Worm (Caenorhabditis elegans): ENCODE results near the gene dcn-1.

The dcn-1 gene

ce11 chrIII:4269220-4269935 lies 44.3 kb upstream of the dcn-1 start, which contains the start of the genes sftb-1 and R10E4.1 (continued):
- TF ChIP-seq him-1 (tag; optimal IDR thresholded peaks at IDR 0.05): no peak
- no peak for TF ChIP-seq F37B4.10 (GFP tag; IDR thresholded peaks at IDR 0.05)
- no peak for TF ChIP-seq aptf-2 (GFP tag; conservative IDR thresholded peaks at IDR 0.05)
- no peak for TF ChIP-seq F10E7.11 (tag; optimal IDR thresholded peaks at IDR 0.05)
- TF ChIP-seq Y67H2A.10 (GFP tag; conservative IDR thresholded peaks at IDR 0.05): no peak
- no peak for TF ChIP-seq sptf-2 (GFP tag; optimal IDR thresholded peaks at IDR 0.05)
- no peak for TF ChIP-seq hlh-26 (GFP tag; conservative IDR thresholded peaks at IDR 0.05)
- TF ChIP-seq hmg-20 (GFP tag; IDR thresholded peaks at IDR 0.05): no peak
- TF ChIP-seq nfyb-1 (GFP tag; IDR thresholded peaks at IDR 0.05): 0 out of 2 replicates have a peak, but pooled peaks have one; percentile 21
- peak; percentile 75 for TF ChIP-seq mcd-1 (GFP tag; IDR thresholded peaks at IDR 0.05)
- TF ChIP-seq lin-54 (GFP tag; optimal IDR thresholded peaks at IDR 0.05): peak; percentile 59
- no peak for TF ChIP-seq attf-3 (GFP tag; conservative IDR thresholded peaks at IDR 0.05)
- no peak for TF ChIP-seq rec-8 (tag; optimal IDR thresholded peaks at IDR 0.05)
- peak; percentile 23 for TF ChIP-seq nhr-80 (tag; optimal IDR thresholded peaks at IDR 0.05)
- no peak for TF ChIP-seq snpc-3.4 (tag; optimal IDR thresholded peaks at IDR 0.05)
- no peak for TF ChIP-seq efl-1 (GFP tag; optimal IDR thresholded peaks at IDR 0.05)
- no peak for TF ChIP-seq Y53F4B.3 (GFP tag; IDR thresholded peaks at IDR 0.05)
- TF ChIP-seq attf-5 (GFP tag; optimal IDR thresholded peaks at IDR 0.05): peak; percentile 36
- TF ChIP-seq B0336.3 (GFP tag; IDR thresholded peaks at IDR 0.05): peak; percentile 41; the same call in 1 of the 2 replicates
- TF ChIP-seq hmg-1.2 (GFP tag; IDR thresholded peaks at IDR 0.05): 0 out of 2 replicates have a peak, but pooled peaks have one; percentile 13
- no peak for TF ChIP-seq Y79H2A.3 (GFP tag; conservative IDR thresholded peaks at IDR 0.05)
- TF ChIP-seq snpc-4 (GFP tag; optimal IDR thresholded peaks at IDR 0.05): peak; percentile 14
- peak in 3 of 4 experiments; percentile 24 to 40 (median 37) for TF ChIP-seq snpc-4 (tag; optimal IDR thresholded peaks at IDR 0.05)
- peak; percentile 39 for TF ChIP-seq tbp1 (GFP tag; optimal IDR thresholded peaks at IDR 0.05)
- TF ChIP-seq ceh-27 (GFP tag; optimal IDR thresholded peaks at IDR 0.05): no peak
- TF ChIP-seq ztf-28 (GFP tag; IDR thresholded peaks at IDR 0.05): no peak
- TF ChIP-seq zfh-2 (GFP tag; conservative IDR thresholded peaks at IDR 0.05): no peak
- TF ChIP-seq dpff-1 (tag; optimal IDR thresholded peaks at IDR 0.05): no peak
- no peak for TF ChIP-seq hlh-12 (tag; optimal IDR thresholded peaks at IDR 0.05)
- peak; percentile 27 for TF ChIP-seq F23B12.7 (tag; optimal IDR thresholded peaks at IDR 0.05; ENCODE audit: insufficient read depth)
- no peak for TF ChIP-seq K11D2.4 (GFP tag; IDR thresholded peaks at IDR 0.05)
- peak; percentile 15 for TF ChIP-seq repo-1 (tag; optimal IDR thresholded peaks at IDR 0.05)
- TF ChIP-seq ZK185.1 (tag; optimal IDR thresholded peaks at IDR 0.05; ENCODE audit: poor library complexity, severe bottlenecking): no peak
- TF ChIP-seq lin-26 (GFP tag; IDR thresholded peaks at IDR 0.05): no peak

ce11 chrIII:4271059-4271458 lies 42.7 kb upstream of the dcn-1 start:
- TF ChIP-seq atf-7 (tag; optimal IDR thresholded peaks at IDR 0.05) (no peak), lir-1 (GFP tag; conservative IDR thresholded peaks at IDR 0.05) (no peak), cebp-1 (GFP tag; IDR thresholded peaks at IDR 0.05) (no peak), cebp-1 (tag; optimal IDR thresholded peaks at IDR 0.05) (no peak), zfh-2 (GFP tag; conservative IDR thresholded peaks at IDR 0.05) (no peak), zim-3 (tag; optimal IDR thresholded peaks at IDR 0.05) (no peak), nfyb-1 (GFP tag; IDR thresholded peaks at IDR 0.05) (no peak), nhr-179 (tag; optimal IDR thresholded peaks at IDR 0.05) (no peak), tbp1 (GFP tag; optimal IDR thresholded peaks at IDR 0.05) (no peak)
